Fruit fly (Drosophila melanogaster) whole organism, embryonic: ENCODE data around the gene CG17364.

Source experiments
- Atf-2 ChIP-seq: fragments of 200-800 bp; sonication (Bioruptor generic); optimal IDR thresholded peaks from 2 replicates; lab custom pipeline; 2016; ENCODE audit warnings: missing biosample characterization, missing genetic modification characterization
- Atf3 ChIP-seq: fragments of 200-800 bp; sonication (Bioruptor generic); optimal IDR thresholded peaks from 3 replicates; lab custom pipeline; 2016; ENCODE audit warnings: missing biosample characterization, missing genetic modification characterization
- Bgb ChIP-seq: fragments of 200-800 bp; sonication (Bioruptor generic); IDR thresholded peaks from 2 replicates; pipeline ENCODE4 v1.3.6; 2022; ENCODE audit warnings: missing biosample characterization, missing genetic modification characterization; ENCODE audit not compliant: partially characterized antibody
- CG10565 ChIP-seq: fragments of 200-800 bp; sonication (Bioruptor generic); optimal IDR thresholded peaks from 3 replicates; lab custom pipeline; 2016; ENCODE audit warnings: missing biosample characterization, mild to moderate bottlenecking, missing genetic modification characterization
- CG10979 ChIP-seq: fragments of 200-800 bp; sonication (Bioruptor generic); optimal IDR thresholded peaks from 2 replicates; lab custom pipeline; 2018; ENCODE audit warnings: missing biosample characterization, mild to moderate bottlenecking, missing genetic modification characterization, moderate library complexity
- CG11085 ChIP-seq: fragments of 200-800 bp; sonication (Bioruptor generic); IDR thresholded peaks from 2 replicates; pipeline ENCODE4 v1.3.6; 2022; ENCODE audit warnings: missing biosample characterization, missing genetic modification characterization
- CG11504 ChIP-seq: fragments of 200-800 bp; sonication (Bioruptor generic); optimal IDR thresholded peaks from 3 replicates; lab custom pipeline; 2019; ENCODE audit warnings: missing biosample characterization, mild to moderate bottlenecking, missing genetic modification characterization, moderate library complexity
- CG17802 ChIP-seq: fragments of 200-800 bp; sonication (Bioruptor generic); optimal IDR thresholded peaks from 2 replicates; lab custom pipeline; 2018; ENCODE audit warnings: missing biosample characterization, mild to moderate bottlenecking, missing genetic modification characterization, moderate library complexity
- CG2889 ChIP-seq: fragments of 200-800 bp; sonication (Bioruptor generic); IDR thresholded peaks from 3 replicates; pipeline ENCODE4 v1.3.6; 2022; ENCODE audit warnings: missing biosample characterization, missing genetic modification characterization
- CG31224 ChIP-seq: fragments of 200-800 bp; sonication (Bioruptor generic); IDR thresholded peaks from 2 replicates; pipeline ENCODE4 v1.3.6; 2022; ENCODE audit warnings: missing biosample characterization, missing genetic modification characterization
- CG31441 ChIP-seq: fragments of 200-800 bp; sonication (Bioruptor generic); IDR thresholded peaks from 2 replicates; pipeline ENCODE4 v1.3.6; 2022; ENCODE audit warnings: missing biosample characterization, missing genetic modification characterization
- CG32767 ChIP-seq: fragments of 200-800 bp; sonication (Bioruptor generic); IDR thresholded peaks from 2 replicates; pipeline ENCODE4 v1.3.6; 2022; ENCODE audit warnings: missing biosample characterization, missing genetic modification characterization
- CG4282 ChIP-seq: fragments of 200-800 bp; sonication (Bioruptor generic); optimal IDR thresholded peaks from 2 replicates; lab custom pipeline; 2016; ENCODE audit warnings: missing biosample characterization, missing genetic modification characterization
- CG4707 ChIP-seq: fragments of 200-800 bp; sonication (Bioruptor generic); optimal IDR thresholded peaks from 2 replicates; lab custom pipeline; 2018; ENCODE audit warnings: missing biosample characterization, mild to moderate bottlenecking, missing genetic modification characterization, moderate library complexity
- CG6272 ChIP-seq: fragments of 200-800 bp; sonication (Bioruptor generic); IDR thresholded peaks from 2 replicates; pipeline ENCODE4 v1.3.6; 2022; ENCODE audit warnings: missing biosample characterization, missing genetic modification characterization
- CG6689 ChIP-seq: fragments of 200-800 bp; sonication (Bioruptor generic); IDR thresholded peaks from 2 replicates; pipeline ENCODE4 v1.3.6; 2022; ENCODE audit warnings: missing biosample characterization, missing genetic modification characterization
- CG9797 ChIP-seq: fragments of 200-800 bp; sonication (Bioruptor generic); optimal IDR thresholded peaks from 3 replicates; lab custom pipeline; 2018; ENCODE audit warnings: missing biosample characterization, mild to moderate bottlenecking, missing genetic modification characterization
- D19B ChIP-seq: fragments of 200-800 bp; sonication (Bioruptor generic); optimal IDR thresholded peaks from 2 replicates; lab custom pipeline; 2017; ENCODE audit warnings: missing biosample characterization, mild to moderate bottlenecking, missing genetic modification characterization
- Dad ChIP-seq: fragments of 200-800 bp; sonication (Bioruptor generic); optimal IDR thresholded peaks from 3 replicates; lab custom pipeline; 2016; ENCODE audit warnings: missing biosample characterization, missing genetic modification characterization
- Doc2 ChIP-seq: fragments of 200-800 bp; sonication (Bioruptor generic); IDR thresholded peaks from 2 replicates; pipeline ENCODE4 v1.3.6; 2022; ENCODE audit warnings: missing biosample characterization, missing genetic modification characterization
- Dref ChIP-seq: fragments of 200-800 bp; sonication (Bioruptor generic); IDR thresholded peaks from 2 replicates; pipeline ENCODE4 v1.3.6; 2022; ENCODE audit warnings: missing biosample characterization, missing genetic modification characterization
- Gsc ChIP-seq: fragments of 200-800 bp; sonication (Bioruptor generic); IDR thresholded peaks from 2 replicates; pipeline ENCODE4 v1.3.6; 2022; ENCODE audit warnings: missing biosample characterization, missing genetic modification characterization
- Gug ChIP-seq: fragments of 200-800 bp; sonication (Bioruptor generic); IDR thresholded peaks from 4 replicates; pipeline ENCODE4 v1.3.6; 2022; ENCODE audit warnings: missing biosample characterization, missing genetic modification characterization
- Hey ChIP-seq: fragments of 200-800 bp; sonication (Bioruptor generic); optimal IDR thresholded peaks from 3 replicates; lab custom pipeline; 2018; ENCODE audit warnings: missing biosample characterization, mild to moderate bottlenecking, missing genetic modification characterization
- Hr51 ChIP-seq, 2 experiments: fragments of 200-800 bp; sonication (Bioruptor generic); optimal IDR thresholded peaks; 2 replicates in 1 of 2; 3 replicates in 1 of 2; lab custom pipeline; 2016 to 2018; ENCODE audit warnings: missing biosample characterization in 2 of 2, missing genetic modification characterization in 2 of 2, mild to moderate bottlenecking in 1 of 2, moderate library complexity in 1 of 2
- Kr ChIP-seq: fragments of 200-800 bp; sonication (Bioruptor generic); optimal IDR thresholded peaks from 2 replicates; lab custom pipeline; 2017; ENCODE audit warnings: missing biosample characterization, mild to moderate bottlenecking, missing genetic modification characterization
- Lhr ChIP-seq: fragments of 200-800 bp; sonication (Bioruptor generic); optimal IDR thresholded peaks from 3 replicates; lab custom pipeline; 2017; ENCODE audit warnings: mild to moderate bottlenecking, missing biosample characterization, missing genetic modification reagents, missing genetic modification characterization
- MBD-R2 ChIP-seq: fragments of 200-800 bp; sonication (Bioruptor generic); IDR thresholded peaks from 2 replicates; pipeline ENCODE4 v1.3.6; 2022; ENCODE audit warnings: missing biosample characterization, missing genetic modification characterization
- MTF-1 ChIP-seq: fragments of 200-800 bp; sonication (Bioruptor generic); optimal IDR thresholded peaks from 2 replicates; lab custom pipeline; 2018; ENCODE audit warnings: missing biosample characterization, mild to moderate bottlenecking, missing genetic modification characterization, borderline replicate concordance
- NC2β ChIP-seq: fragments of 200-800 bp; sonication (Bioruptor generic); optimal IDR thresholded peaks from 2 replicates; lab custom pipeline; 2016; ENCODE audit warnings: missing biosample characterization, missing genetic modification characterization
- Vsx1 ChIP-seq: fragments of 200-800 bp; sonication (Bioruptor generic); optimal IDR thresholded peaks from 2 replicates; lab custom pipeline; 2017; ENCODE audit warnings: missing biosample characterization, mild to moderate bottlenecking, missing genetic modification characterization, missing genetic modification reagents
- ara ChIP-seq: fragments of 200-800 bp; sonication (Bioruptor generic); IDR thresholded peaks from 2 replicates; pipeline ENCODE4 v1.3.6; 2022; ENCODE audit warnings: missing biosample characterization, missing genetic modification characterization
- bcd ChIP-seq: fragments of 200-800 bp; sonication (Bioruptor generic); optimal IDR thresholded peaks from 2 replicates; lab custom pipeline; 2017; ENCODE audit warnings: missing biosample characterization, mild to moderate bottlenecking, missing genetic modification characterization
- cg ChIP-seq: fragments of 200-800 bp; sonication (Bioruptor generic); optimal IDR thresholded peaks from 3 replicates; lab custom pipeline; 2019; ENCODE audit warnings: missing biosample characterization, mild to moderate bottlenecking, missing genetic modification characterization, moderate library complexity
- chif ChIP-seq, 2 experiments: fragments of 200-800 bp; sonication (Bioruptor generic); optimal IDR thresholded peaks; 3 replicates each; lab custom pipeline; 2016; ENCODE audit warnings: missing biosample characterization in 2 of 2, missing genetic modification characterization in 2 of 2
- esg ChIP-seq: fragments of 200-800 bp; sonication (Bioruptor generic); conservative IDR thresholded peaks from 2 replicates; pipeline ENCODE4 v1.3.6; 2022; ENCODE audit warnings: missing biosample characterization, missing genetic modification characterization
- gfzf ChIP-seq: fragments of 200-800 bp; sonication (Bioruptor generic); optimal IDR thresholded peaks from 2 replicates; lab custom pipeline; 2016; ENCODE audit warnings: missing biosample characterization, mild to moderate bottlenecking, missing genetic modification characterization, moderate library complexity
- kay ChIP-seq: fragments of 200-800 bp; sonication (Bioruptor generic); optimal IDR thresholded peaks from 2 replicates; lab custom pipeline; 2016; ENCODE audit warnings: missing biosample characterization, missing genetic modification characterization
- maf-S ChIP-seq: fragments of 200-800 bp; sonication (Bioruptor generic); optimal IDR thresholded peaks from 2 replicates; lab custom pipeline; 2016; ENCODE audit warnings: missing biosample characterization, missing genetic modification characterization
- pfk ChIP-seq: fragments of 200-800 bp; sonication (Bioruptor generic); optimal IDR thresholded peaks from 2 replicates; lab custom pipeline; 2018; ENCODE audit warnings: missing biosample characterization, mild to moderate bottlenecking, missing genetic modification characterization, moderate library complexity
- pzg ChIP-seq: fragments of 200-800 bp; sonication (Bioruptor generic); optimal IDR thresholded peaks from 3 replicates; lab custom pipeline; 2018; ENCODE audit warnings: missing biosample characterization, mild to moderate bottlenecking, missing genetic modification characterization, moderate library complexity
- repo ChIP-seq: fragments of 200-800 bp; sonication (Bioruptor generic); optimal IDR thresholded peaks from 2 replicates; lab custom pipeline; 2016; ENCODE audit warnings: missing biosample characterization, missing genetic modification characterization
- slou ChIP-seq: fragments of 200-800 bp; sonication (Bioruptor generic); optimal IDR thresholded peaks from 3 replicates; lab custom pipeline; 2016; ENCODE audit warnings: missing biosample characterization, missing genetic modification characterization
- twi ChIP-seq: fragments of 200-800 bp; optimal IDR thresholded peaks from 2 replicates; lab custom pipeline; 2019; ENCODE audit warnings: missing biosample characterization, mild to moderate bottlenecking, missing genetic modification characterization, moderate library complexity
- unc-4 ChIP-seq: fragments of 200-800 bp; sonication (Bioruptor generic); IDR thresholded peaks from 2 replicates; pipeline ENCODE4 v1.3.6; 2022; ENCODE audit warnings: missing biosample characterization, missing genetic modification characterization; ENCODE audit not compliant: partially characterized antibody
- unpg ChIP-seq: fragments of 200-800 bp; sonication (Bioruptor generic); optimal IDR thresholded peaks from 3 replicates; lab custom pipeline; 2018; ENCODE audit warnings: missing biosample characterization, mild to moderate bottlenecking, missing genetic modification characterization, moderate library complexity
- vfl ChIP-seq: fragments of 200-800 bp; sonication (Bioruptor generic); optimal IDR thresholded peaks from 2 replicates; lab custom pipeline; 2016; ENCODE audit warnings: missing biosample characterization, missing genetic modification characterization

The CG17364 gene

DNA sequence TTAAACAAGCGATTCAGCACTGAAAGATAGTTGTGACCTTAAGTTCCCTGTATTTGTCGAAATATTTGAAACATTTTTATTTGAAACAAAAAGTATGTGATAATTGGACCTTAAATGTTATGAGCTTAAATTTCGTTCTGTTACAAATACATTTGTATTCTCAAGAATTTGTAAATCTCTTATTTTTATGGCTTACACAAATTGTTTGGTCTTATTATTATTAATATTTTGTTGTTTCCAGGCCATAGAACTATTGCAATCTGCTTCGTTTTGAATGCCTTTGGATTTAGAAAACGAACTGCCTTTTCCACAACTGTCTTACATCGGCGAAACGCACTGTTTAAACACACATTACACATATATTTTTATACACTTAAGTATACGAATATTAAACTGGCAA lies 41.3 kb upstream of the CG17364 start, which contains the start of gene CG6661:
TSS of gene CG6661 (plus strand) at position 301 of the 400 bp plus-strand sequence.
- TF ChIP-seq MBD-R2 (GFP tag; lab: Robert Waterston, UW) (no peak), chif (GFP tag; optimal IDR thresholded peaks at IDR 0.05; lab: Kevin White, UChicago) (no peak), CG2889 (GFP tag; lab: Robert Waterston, UW) (no peak), NC2β (GFP tag; lab: Kevin White, UChicago) (no peak), repo (GFP tag; lab: Kevin White, UChicago) (no peak), Gug (no peak), Dad (GFP tag; lab: Kevin White, UChicago) (no peak), CG9797 (GFP tag; lab: Kevin White, UChicago) (no peak)
- TF ChIP-seq, all 482 proteins: peak for 0

DNA sequence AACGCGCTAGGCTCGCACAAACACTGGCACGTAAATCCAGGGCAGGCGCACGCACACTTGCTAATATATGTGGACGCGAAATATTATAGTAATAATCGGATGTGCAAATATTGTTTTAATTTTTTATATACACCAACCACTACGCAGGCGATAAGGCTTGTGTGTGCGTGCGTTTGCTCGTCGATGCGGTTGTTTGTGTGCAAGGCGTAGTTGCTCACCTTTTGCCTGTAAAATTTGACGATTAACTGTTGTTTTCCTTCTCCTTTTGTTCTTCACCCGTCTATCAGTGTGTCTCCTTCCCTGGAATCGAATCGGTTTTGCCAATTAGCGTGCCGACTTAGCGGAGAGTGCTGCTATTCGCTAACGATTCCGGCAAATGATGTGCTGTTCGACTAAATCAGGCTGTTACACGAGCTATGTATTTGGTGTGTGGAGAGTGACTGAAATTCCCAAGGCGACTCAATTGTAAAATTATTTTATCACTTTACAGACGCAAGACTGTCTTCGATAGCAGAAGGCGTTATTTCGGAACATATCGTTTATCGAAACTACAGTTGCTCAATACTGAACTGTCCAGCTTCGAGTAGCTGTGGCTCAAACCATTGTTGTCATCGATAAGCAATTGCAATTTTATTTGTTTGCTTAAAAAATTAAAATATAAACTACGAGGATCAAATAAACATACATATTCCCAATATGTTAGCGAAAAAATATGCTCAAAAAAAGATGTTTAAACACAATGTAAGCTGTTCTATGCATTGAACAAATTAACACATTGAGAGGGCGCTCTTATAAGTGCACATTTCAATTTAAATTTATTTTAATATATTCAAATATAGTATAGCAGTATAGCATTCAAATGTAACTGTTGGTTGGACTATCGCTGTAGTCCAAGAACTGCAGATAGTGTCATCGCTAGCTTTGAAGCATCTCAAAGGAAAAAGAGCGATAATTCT lies 38.2 kb upstream of the CG17364 start, which contains the start of the genes CG6650 and endos:
TSS of gene CG6650 (plus strand) at position 280 of the 956 bp plus-strand sequence.
TSS of gene endos (minus strand) at position 536 of the 956 bp plus-strand sequence.
- TF ChIP-seq pzg (GFP tag; lab: Kevin White, UChicago): peak; percentile 70
- no peak for TF ChIP-seq CG11085 (GFP tag; lab: Robert Waterston, UW)
- no peak for TF ChIP-seq bcd (GFP tag; lab: Kevin White, UChicago)
- peak; percentile 56 for TF ChIP-seq gfzf (GFP tag; lab: Kevin White, UChicago)
- TF ChIP-seq unpg: no peak
- peak; percentile 91 for TF ChIP-seq Dref (GFP tag; lab: Robert Waterston, UW)
- TF ChIP-seq kay (GFP tag; lab: Kevin White, UChicago): peak; percentile 16
- TF ChIP-seq ara: no peak
- TF ChIP-seq Hr51 (GFP tag; optimal IDR thresholded peaks at IDR 0.05; lab: Kevin White, UChicago): peak in 1 of 2 experiments; percentile 17
- TF ChIP-seq CG31224: no peak
- TF ChIP-seq Atf3 (GFP tag; lab: Kevin White, UChicago): no peak
- no peak for TF ChIP-seq CG10565 (GFP tag; lab: Kevin White, UChicago)
- no peak for TF ChIP-seq vfl (GFP tag; lab: Kevin White, UChicago)
- TF ChIP-seq Atf-2: no peak
- peak; percentile 69 for TF ChIP-seq cg (GFP tag; lab: Kevin White, UChicago)
- TF ChIP-seq CG32767 (GFP tag; lab: Robert Waterston, UW): no peak
- TF ChIP-seq CG31441 (GFP tag; lab: Robert Waterston, UW): peak; percentile 55; the same call in 1 of the 2 replicates
- no peak for TF ChIP-seq maf-S (GFP tag; lab: Kevin White, UChicago)
- TF ChIP-seq Bgb: peak; percentile 76
- TF ChIP-seq pfk (GFP tag; lab: Kevin White, UChicago): peak; percentile 28
- TF ChIP-seq Hey (tag; lab: Kevin White, UChicago): peak; percentile 38
- no peak for TF ChIP-seq CG6272
- TF ChIP-seq CG4707 (GFP tag; lab: Kevin White, UChicago): peak; percentile 41
- no peak for TF ChIP-seq Doc2 (GFP tag; lab: Robert Waterston, UW)
- TF ChIP-seq CG6689 (GFP tag; lab: Robert Waterston, UW): 0 out of 2 replicates have a peak, but pooled peaks have one; percentile 17
- TF ChIP-seq CG10979 (tag; lab: Kevin White, UChicago): no peak
- TF ChIP-seq Vsx1 (GFP tag; lab: Kevin White, UChicago): no peak
- peak; percentile 45 for TF ChIP-seq Lhr (GFP tag; lab: Kevin White, UChicago)
- TF ChIP-seq twi (tag; lab: Kevin White, UChicago): no peak
- TF ChIP-seq CG4282 (GFP tag; lab: Kevin White, UChicago): no peak
- no peak for TF ChIP-seq CG17802 (tag; lab: Kevin White, UChicago)
- no peak for TF ChIP-seq D19B (GFP tag; lab: Kevin White, UChicago)
- no peak for TF ChIP-seq slou (GFP tag; lab: Kevin White, UChicago)
- no peak for TF ChIP-seq MTF-1 (GFP tag; lab: Kevin White, UChicago)
- TF ChIP-seq Kr: no peak
- TF ChIP-seq Gsc (GFP tag; lab: Robert Waterston, UW): no peak
- TF ChIP-seq unc-4: peak; percentile 68
- TF ChIP-seq esg: no peak
- TF ChIP-seq CG11504 (tag; lab: Kevin White, UChicago): no peak
